Worm (Caenorhabditis elegans) whole organism, early embryonic: ENCODE results near the gene ergi-3.
A peak's percentile ranks its signal among the peaks of the same experiment; 100 is the strongest.

Experiments
- B0310.2 ChIP-seq: sonication (generic microtip); optimal IDR thresholded peaks from 2 replicates; lab custom pipeline; 2016; ENCODE audit warnings: mild to moderate bottlenecking, missing genetic modification characterization, missing compliant biosample characterization
- F13C5.2 ChIP-seq: sonication (generic microtip); optimal IDR thresholded peaks from 2 replicates; lab custom pipeline; 2017; ENCODE audit warnings: mild to moderate bottlenecking, missing genetic modification characterization, inconsistent platforms, missing compliant biosample characterization
- aly-1 ChIP-seq: sonication (generic microtip); optimal IDR thresholded peaks from 2 replicates; lab custom pipeline; 2016; ENCODE audit warnings: missing genetic modification characterization, missing compliant biosample characterization
- ama-1 ChIP-seq: fragments of 150-350 bp; optimal IDR thresholded peaks from 2 replicates; lab custom pipeline; 2014
- ceh-13 ChIP-seq: fragments of 200-800 bp; sonication (Bioruptor generic); optimal IDR thresholded peaks from 2 replicates; lab custom pipeline; 2018; ENCODE audit warnings: mild to moderate bottlenecking, missing genetic modification characterization, missing compliant biosample characterization
- ceh-36 ChIP-seq: sonication (generic microtip); optimal IDR thresholded peaks from 2 replicates; lab custom pipeline; 2016; ENCODE audit warnings: missing genetic modification characterization, inconsistent platforms, missing compliant biosample characterization
- ets-7 ChIP-seq: sonication (generic microtip); optimal IDR thresholded peaks from 2 replicates; lab custom pipeline; 2016; ENCODE audit warnings: missing genotype, missing genetic modification characterization, missing compliant biosample characterization
- flt-1 ChIP-seq: fragments of 200-800 bp; sonication (Bioruptor generic); IDR thresholded peaks from 2 replicates; pipeline ENCODE4 v1.3.6; 2022; ENCODE audit warnings: missing genetic modification characterization, missing compliant biosample characterization
- hmbx-1 ChIP-seq: sonication (generic microtip); optimal IDR thresholded peaks from 2 replicates; lab custom pipeline; 2016; ENCODE audit warnings: mild to moderate bottlenecking, missing genetic modification characterization, missing compliant biosample characterization
- hmg-4 ChIP-seq: fragments of 200-800 bp; sonication (Bioruptor generic); optimal IDR thresholded peaks from 2 replicates; lab custom pipeline; 2018; ENCODE audit warnings: mild to moderate bottlenecking, missing genetic modification characterization, missing compliant biosample characterization
- hnd-1 ChIP-seq: sonication (generic microtip); optimal IDR thresholded peaks from 2 replicates; lab custom pipeline; 2016; ENCODE audit warnings: missing genetic modification characterization, missing compliant biosample characterization
- pes-1 ChIP-seq: fragments of 200-800 bp; sonication (Bioruptor generic); IDR thresholded peaks from 2 replicates; pipeline ENCODE4 v1.3.6; 2022; ENCODE audit warnings: missing genetic modification reagents, missing genetic modification characterization, missing compliant biosample characterization
- scrt-1 ChIP-seq: fragments of 200-800 bp; sonication (Bioruptor generic); IDR thresholded peaks from 2 replicates; pipeline ENCODE4 v1.3.6; 2022; ENCODE audit warnings: missing genetic modification characterization, missing compliant biosample characterization
- sea-1 ChIP-seq: fragments of 200-800 bp; sonication (Bioruptor generic); conservative IDR thresholded peaks from 2 replicates; pipeline ENCODE4 v1.3.6; 2022; ENCODE audit warnings: missing genetic modification characterization, missing compliant biosample characterization
- tbx-11 ChIP-seq: fragments of 200-800 bp; sonication (Bioruptor generic); IDR thresholded peaks from 2 replicates; pipeline ENCODE4 v1.3.6; 2022; ENCODE audit warnings: missing genetic modification characterization, missing compliant biosample characterization
- tbx-37 ChIP-seq: fragments of 200-800 bp; sonication (Bioruptor generic); conservative IDR thresholded peaks from 2 replicates; pipeline ENCODE4 v1.3.6; 2022; ENCODE audit warnings: missing genetic modification reagents, missing genetic modification characterization, missing compliant biosample characterization
- tra-4 ChIP-seq: sonication (generic microtip); optimal IDR thresholded peaks from 2 replicates; lab custom pipeline; 2017; ENCODE audit warnings: missing genetic modification characterization, missing compliant biosample characterization

ergi-3 gene

ce11 chrX:15613745-15614229 lies 2.8 kb downstream of the ergi-3 start, which contains the start of gene K09E9.3:
K09E9.3 (minus strand) TSS chrX:15613795.
- TF ChIP-seq tbx-37 (GFP tag; lab: Robert Waterston, UW) = no peak
- 0 out of 2 replicates have a peak, but pooled peaks have one; percentile 3 for TF ChIP-seq pes-1 (GFP tag; lab: Robert Waterston, UW)
- TF ChIP-seq tra-4 (tag; lab: Kevin White, UChicago) = no peak
- TF ChIP-seq aly-1 = peak; percentile 31
- TF ChIP-seq F13C5.2 (tag; lab: Kevin White, UChicago) = peak; percentile 50

ce11 chrX:15610527-15611091 lies 5.9 kb downstream of the ergi-3 start:
- no peak for TF ChIP-seq pes-1 (GFP tag; lab: Robert Waterston, UW)
- no peak for TF ChIP-seq B0310.2
- TF ChIP-seq tbx-37 (GFP tag; lab: Robert Waterston, UW) = no peak
- TF ChIP-seq tra-4 (tag; lab: Kevin White, UChicago) = no peak
- TF ChIP-seq F13C5.2 (tag; lab: Kevin White, UChicago) = no peak
- TF ChIP-seq sea-1 (GFP tag; lab: Robert Waterston, UW) = no peak
- TF ChIP-seq ceh-13 (GFP tag; lab: Kevin White, UChicago) = no peak
- no peak for TF ChIP-seq ets-7 (tag; lab: Kevin White, UChicago)
- no peak for TF ChIP-seq scrt-1 (GFP tag; lab: Robert Waterston, UW)
- TF ChIP-seq tbx-11 (GFP tag; lab: Robert Waterston, UW) = no peak
- no peak for TF ChIP-seq ama-1 (lab: Kevin White, UChicago)
- TF ChIP-seq flt-1 (GFP tag; lab: Robert Waterston, UW) = no peak
- TF ChIP-seq ceh-36 (tag; lab: Kevin White, UChicago) = no peak
- no peak for TF ChIP-seq hmg-4 (GFP tag; lab: Kevin White, UChicago)
- no peak for TF ChIP-seq aly-1
- no peak for TF ChIP-seq hnd-1 (tag; lab: Kevin White, UChicago)
- no peak for TF ChIP-seq hmbx-1

- TF ChIP-seq tra-4 (tag; lab: Kevin White, UChicago) = no peak
Observed at ce11 chrX:15609698-15610097, 6.9 kb downstream of the ergi-3 start.

- TF ChIP-seq flt-1 (GFP tag; lab: Robert Waterston, UW) (no peak), ets-7 (tag; lab: Kevin White, UChicago) (no peak), sea-1 (GFP tag; lab: Robert Waterston, UW) (no peak), ceh-13 (GFP tag; lab: Kevin White, UChicago) (no peak), B0310.2 (no peak), ceh-36 (tag; lab: Kevin White, UChicago) (no peak), aly-1 (no peak), scrt-1 (GFP tag; lab: Robert Waterston, UW) (no peak)
Observed at ce11 chrX:15608593-15608992, 8.0 kb downstream of the ergi-3 start.

ce11 chrX:15607498-15608019 lies 9.0 kb downstream of the ergi-3 start, which contains the start of gene nipi-3:
nipi-3 (plus strand) TSS chrX:15607969.
- TF ChIP-seq sea-1 (GFP tag; lab: Robert Waterston, UW) = no peak
- TF ChIP-seq tbx-11 (GFP tag; lab: Robert Waterston, UW) = no peak
- TF ChIP-seq F13C5.2 (tag; lab: Kevin White, UChicago) = no peak
- TF ChIP-seq hnd-1 (tag; lab: Kevin White, UChicago) = no peak
- TF ChIP-seq B0310.2 = no peak
- TF ChIP-seq aly-1 = no peak
- no peak for TF ChIP-seq pes-1 (GFP tag; lab: Robert Waterston, UW)
- no peak for TF ChIP-seq ama-1 (lab: Kevin White, UChicago)

ce11 chrX:15606585-15607276 lies 9.8 kb downstream of the ergi-3 start, which contains the start of gene rab-14:
rab-14 (minus strand) TSS chrX:15606635.
- TF ChIP-seq scrt-1 (GFP tag; lab: Robert Waterston, UW) (no peak), ets-7 (tag; lab: Kevin White, UChicago) (no peak), hnd-1 (tag; lab: Kevin White, UChicago) (no peak), ceh-13 (GFP tag; lab: Kevin White, UChicago) (no peak), pes-1 (GFP tag; lab: Robert Waterston, UW) (peak; percentile 45; the same call in 1 of the 2 replicates), hmbx-1 (no peak), tbx-37 (GFP tag; lab: Robert Waterston, UW) (no peak), sea-1 (GFP tag; lab: Robert Waterston, UW) (0 out of 2 replicates have a peak, but pooled peaks have one; percentile 39), tbx-11 (GFP tag; lab: Robert Waterston, UW) (no peak), B0310.2 (peak; percentile 22), tra-4 (tag; lab: Kevin White, UChicago) (no peak), aly-1 (peak; percentile 22), F13C5.2 (tag; lab: Kevin White, UChicago) (peak; percentile 18), hmg-4 (GFP tag; lab: Kevin White, UChicago) (peak; percentile 83)

- TF ChIP-seq F13C5.2 (tag; lab: Kevin White, UChicago) (no peak), ceh-13 (GFP tag; lab: Kevin White, UChicago) (no peak), ama-1 (lab: Kevin White, UChicago) (no peak), aly-1 (no peak), tbx-37 (GFP tag; lab: Robert Waterston, UW) (no peak), hnd-1 (tag; lab: Kevin White, UChicago) (no peak), sea-1 (GFP tag; lab: Robert Waterston, UW) (no peak), hmg-4 (GFP tag; lab: Kevin White, UChicago) (no peak), scrt-1 (GFP tag; lab: Robert Waterston, UW) (no peak), tra-4 (tag; lab: Kevin White, UChicago) (no peak)
Observed at ce11 chrX:15604236-15604635, 12.3 kb downstream of the ergi-3 start.
